Worm (Caenorhabditis elegans): Measurements from ENCODE around the gene acr-9.

- TF ChIP-seq elt-2 (tag; optimal IDR thresholded peaks at IDR 0.05) (no peak), dmd-4 (tag; optimal IDR thresholded peaks at IDR 0.05; ENCODE audit: borderline replicate concordance) (no peak), mec-3 (tag; optimal IDR thresholded peaks at IDR 0.05; ENCODE audit: borderline replicate concordance) (no peak), unc-55 (GFP tag; optimal IDR thresholded peaks at IDR 0.05) (no peak), pag-3 (tag; optimal IDR thresholded peaks at IDR 0.05; ENCODE audit: borderline replicate concordance) (no peak), tbx-7 (tag; optimal IDR thresholded peaks at IDR 0.05) (no peak), ceh-24 (tag; optimal IDR thresholded peaks at IDR 0.05) (no peak), rnt-1 (tag; optimal IDR thresholded peaks at IDR 0.05) (no peak), nfya-1 (tag; optimal IDR thresholded peaks at IDR 0.05) (no peak)
Measured at ce11 chrX:13644884-13645283, 1.8 kb downstream of the acr-9 start.
